Fruit fly (Drosophila melanogaster) whole organism, prepupa: Measurements from ENCODE around the gene mRpL40.

Source experiments
- CG10669 ChIP-seq: fragments of 200-800 bp; sonication (Bioruptor generic); optimal IDR thresholded peaks from 3 replicates; lab custom pipeline; 2018; ENCODE audit warnings: missing biosample characterization, mild to moderate bottlenecking, missing genetic modification characterization, moderate library complexity
- CG15336 ChIP-seq: fragments of 200-800 bp; sonication (Bioruptor generic); IDR thresholded peaks from 2 replicates; pipeline ENCODE4 v1.3.6; 2022; ENCODE audit warnings: missing biosample characterization, missing genetic modification characterization
- CG32006 ChIP-seq: fragments of 200-800 bp; sonication (Bioruptor generic); optimal IDR thresholded peaks from 3 replicates; lab custom pipeline; 2017; ENCODE audit warnings: missing biosample characterization, mild to moderate bottlenecking, missing genetic modification characterization
- Met ChIP-seq: fragments of 200-800 bp; sonication (Bioruptor generic); optimal IDR thresholded peaks from 3 replicates; lab custom pipeline; 2016; ENCODE audit warnings: missing biosample characterization, missing genetic modification characterization
- OdsH ChIP-seq: fragments of 200-800 bp; sonication (Bioruptor generic); optimal IDR thresholded peaks from 3 replicates; lab custom pipeline; 2016; ENCODE audit warnings: missing biosample characterization, missing genetic modification characterization
- Sox15 ChIP-seq: fragments of 200-800 bp; sonication (Bioruptor generic); optimal IDR thresholded peaks from 3 replicates; lab custom pipeline; 2016; ENCODE audit warnings: missing biosample characterization, missing genetic modification characterization

DNA sequence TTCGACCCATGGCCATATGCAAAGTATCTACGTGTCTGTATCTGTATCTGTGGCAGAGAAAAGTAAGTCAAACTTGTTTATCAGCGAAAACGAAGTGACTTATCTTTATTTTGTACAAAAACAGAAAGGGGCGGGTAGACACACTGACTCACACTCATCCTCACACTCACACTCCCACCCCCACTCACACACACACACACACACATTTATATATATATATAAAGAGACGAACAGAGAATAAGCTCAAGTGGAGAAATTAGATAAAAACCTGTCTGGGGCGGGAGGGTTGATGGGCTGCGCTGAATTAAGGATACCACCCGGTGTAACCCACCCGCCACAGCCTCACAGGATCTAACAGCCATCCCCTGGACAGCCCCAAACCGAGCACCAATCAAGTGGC, 36.9 kb upstream of the mRpL40 start:
- TF ChIP-seq Sox15 (no peak), OdsH (GFP tag; lab: Kevin White, UChicago) (no peak), Met (GFP tag; lab: Kevin White, UChicago) (no peak), CG15336 (GFP tag; lab: Robert Waterston, UW) (no peak), CG10669 (no peak), CG32006 (GFP tag; lab: Kevin White, UChicago) (no peak)
